Worm (Caenorhabditis elegans) whole organism, L3 larva: Measurements from ENCODE around the gene B0416.10.

Experiments
- R02D3.7 ChIP-seq: fragments of 150-350 bp; optimal IDR thresholded peaks from 2 replicates; lab custom pipeline; 2014; ENCODE audit warnings: missing biosample characterization, missing genetic modification characterization
- ZK546.5 ChIP-seq: sonication (generic microtip); optimal IDR thresholded peaks from 2 replicates; lab custom pipeline; 2017; ENCODE audit warnings: missing biosample characterization, missing genetic modification characterization
- aly-2 ChIP-seq: fragments of 150-350 bp; optimal IDR thresholded peaks from 2 replicates; lab custom pipeline; 2014; ENCODE audit warnings: missing biosample characterization, missing genetic modification characterization
- ama-1 ChIP-seq: fragments of 150-350 bp; optimal IDR thresholded peaks from 2 replicates; lab custom pipeline; 2018
- ceh-16 ChIP-seq: sonication (generic microtip); optimal IDR thresholded peaks from 2 replicates; lab custom pipeline; 2017; ENCODE audit warnings: missing biosample characterization, missing genetic modification characterization
- ceh-28 ChIP-seq: fragments of 150-350 bp; optimal IDR thresholded peaks from 2 replicates; lab custom pipeline; 2014; ENCODE audit warnings: missing biosample characterization, missing genetic modification reagents, missing genetic modification characterization
- ceh-82 ChIP-seq: fragments of 150-350 bp; optimal IDR thresholded peaks from 2 replicates; lab custom pipeline; 2014; ENCODE audit warnings: missing biosample characterization, missing genetic modification characterization
- daf-12 ChIP-seq: fragments of 150-350 bp; optimal IDR thresholded peaks from 2 replicates; lab custom pipeline; 2014; ENCODE audit warnings: missing biosample characterization, missing genetic modification reagents, missing genetic modification characterization
- egl-27 ChIP-seq: sonication (generic microtip); optimal IDR thresholded peaks from 4 replicates; lab custom pipeline; 2017; ENCODE audit warnings: missing biosample characterization, missing genetic modification reagents, missing genetic modification characterization
- egl-5 ChIP-seq: fragments of 150-350 bp; optimal IDR thresholded peaks from 2 replicates; lab custom pipeline; 2017; ENCODE audit warnings: missing biosample characterization, missing genetic modification reagents, missing genetic modification characterization, inconsistent platforms
- elt-1 ChIP-seq: fragments of 150-350 bp; optimal IDR thresholded peaks from 2 replicates; lab custom pipeline; 2014; ENCODE audit warnings: missing biosample characterization, missing genetic modification characterization
- elt-2 ChIP-seq: sonication (generic microtip); optimal IDR thresholded peaks from 2 replicates; lab custom pipeline; 2016; ENCODE audit warnings: missing genetic modification reagents, mild to moderate bottlenecking, missing genetic modification characterization, missing compliant biosample characterization
- elt-3 ChIP-seq, 3 experiments: fragments of 150-350 bp in 1 of 3; sonication (generic microtip) in 2 of 3; optimal IDR thresholded peaks; 2 replicates in 2 of 3; 4 replicates in 1 of 3; lab custom pipeline; 2014 to 2017; ENCODE audit warnings: missing biosample characterization in 3 of 3, missing genetic modification characterization in 3 of 3
- eor-1 ChIP-seq, 2 experiments: fragments of 150-350 bp; optimal IDR thresholded peaks; 2 replicates each; lab custom pipeline; 2014 to 2018; ENCODE audit warnings: missing biosample characterization in 2 of 2, missing genetic modification characterization in 2 of 2
- fkh-10 ChIP-seq: sonication (generic microtip); optimal IDR thresholded peaks from 2 replicates; lab custom pipeline; 2017; ENCODE audit warnings: missing biosample characterization, missing genetic modification reagents, missing genetic modification characterization
- fkh-2 ChIP-seq: fragments of 150-350 bp; optimal IDR thresholded peaks from 2 replicates; lab custom pipeline; 2014; ENCODE audit warnings: missing biosample characterization, missing genetic modification reagents, missing genetic modification characterization
- fos-1 ChIP-seq: fragments of 150-350 bp; optimal IDR thresholded peaks from 2 replicates; lab custom pipeline; 2014; ENCODE audit warnings: missing biosample characterization, missing genetic modification characterization
- hmg-11 ChIP-seq: sonication (generic microtip); optimal IDR thresholded peaks from 2 replicates; lab custom pipeline; 2016; ENCODE audit warnings: missing genetic modification characterization, missing compliant biosample characterization
- jun-1 ChIP-seq: fragments of 150-350 bp; optimal IDR thresholded peaks from 2 replicates; lab custom pipeline; 2014; ENCODE audit warnings: missing biosample characterization, missing genetic modification reagents, missing genetic modification characterization
- lin-15B ChIP-seq: fragments of 150-350 bp; optimal IDR thresholded peaks from 2 replicates; lab custom pipeline; 2014; ENCODE audit warnings: missing biosample characterization, missing genetic modification characterization
- lsy-12 ChIP-seq: sonication (generic microtip); optimal IDR thresholded peaks from 2 replicates; lab custom pipeline; 2016; ENCODE audit warnings: mild to moderate bottlenecking, missing genetic modification characterization, missing compliant biosample characterization
- mml-1 ChIP-seq: fragments of 150-350 bp; sonication (generic microtip); optimal IDR thresholded peaks from 3 replicates; lab custom pipeline; 2014; ENCODE audit warnings: missing biosample characterization, missing genetic modification characterization
- nfya-1 ChIP-seq: sonication (generic microtip); optimal IDR thresholded peaks from 2 replicates; lab custom pipeline; 2017; ENCODE audit warnings: missing genetic modification characterization, mild to moderate bottlenecking, missing compliant biosample characterization, antibody characterized with exemption, moderate library complexity; ENCODE audit not compliant: insufficient read depth
- nhr-11 ChIP-seq: fragments of 150-350 bp; optimal IDR thresholded peaks from 2 replicates; lab custom pipeline; 2014; ENCODE audit warnings: missing biosample characterization, missing genetic modification characterization
- nhr-23 ChIP-seq: fragments of 150-350 bp; optimal IDR thresholded peaks from 2 replicates; lab custom pipeline; 2014; ENCODE audit warnings: missing biosample characterization, missing genetic modification reagents, missing genetic modification characterization
- nhr-25 ChIP-seq: sonication (generic microtip); optimal IDR thresholded peaks from 2 replicates; lab custom pipeline; 2017; ENCODE audit warnings: missing biosample characterization, missing genetic modification characterization
- nhr-28 ChIP-seq: fragments of 150-350 bp; optimal IDR thresholded peaks from 2 replicates; lab custom pipeline; 2014; ENCODE audit warnings: missing biosample characterization, missing genetic modification characterization
- nhr-43 ChIP-seq: sonication (generic microtip); optimal IDR thresholded peaks from 2 replicates; lab custom pipeline; 2016; ENCODE audit warnings: mild to moderate bottlenecking, missing genetic modification characterization, missing compliant biosample characterization; ENCODE audit not compliant: poor library complexity, severe bottlenecking
- nhr-67 ChIP-seq: fragments of 150-350 bp; optimal IDR thresholded peaks from 2 replicates; lab custom pipeline; 2014; ENCODE audit warnings: missing biosample characterization, missing genetic modification characterization
- nhr-77 ChIP-seq: fragments of 150-350 bp; optimal IDR thresholded peaks from 2 replicates; lab custom pipeline; 2014; ENCODE audit warnings: missing biosample characterization, missing genetic modification characterization
- pha-4 ChIP-seq: fragments of 150-350 bp; optimal IDR thresholded peaks from 2 replicates; lab custom pipeline; 2014; ENCODE audit warnings: missing biosample characterization, missing genetic modification reagents, missing genetic modification characterization
- pqm-1 ChIP-seq: fragments of 150-350 bp; optimal IDR thresholded peaks from 2 replicates; lab custom pipeline; 2017; ENCODE audit warnings: missing biosample characterization, missing genetic modification characterization, inconsistent platforms
- sea-2 ChIP-seq: fragments of 150-350 bp; sonication (generic microtip); optimal IDR thresholded peaks from 4 replicates; lab custom pipeline; 2014; ENCODE audit warnings: missing biosample characterization, missing genetic modification reagents, missing genetic modification characterization
- skn-1 ChIP-seq: fragments of 150-350 bp; optimal IDR thresholded peaks from 2 replicates; lab custom pipeline; 2014; ENCODE audit warnings: missing biosample characterization, missing genetic modification characterization
- snpc-4 ChIP-seq: fragments of 150-350 bp; optimal IDR thresholded peaks from 2 replicates; lab custom pipeline; 2014; ENCODE audit warnings: missing biosample characterization, missing genetic modification characterization
- tbx-2 ChIP-seq: sonication (generic microtip); optimal IDR thresholded peaks from 2 replicates; lab custom pipeline; 2016; ENCODE audit warnings: mild to moderate bottlenecking, missing genetic modification characterization, missing compliant biosample characterization
- unc-39 ChIP-seq: sonication (generic microtip); optimal IDR thresholded peaks from 4 replicates; lab custom pipeline; 2017; ENCODE audit warnings: missing biosample characterization, missing genetic modification characterization
- unc-62 ChIP-seq: fragments of 150-350 bp; sonication (generic microtip); optimal IDR thresholded peaks from 4 replicates; lab custom pipeline; 2014; ENCODE audit warnings: missing biosample characterization, missing genetic modification reagents, missing genetic modification characterization
- zag-1 ChIP-seq: fragments of 150-350 bp; optimal IDR thresholded peaks from 2 replicates; lab custom pipeline; 2014; ENCODE audit warnings: missing biosample characterization, missing genetic modification characterization
- ztf-11 ChIP-seq: fragments of 150-350 bp; optimal IDR thresholded peaks from 2 replicates; lab custom pipeline; 2014; ENCODE audit warnings: missing biosample characterization, missing genetic modification characterization
- ztf-4 ChIP-seq: fragments of 150-350 bp; optimal IDR thresholded peaks from 2 replicates; lab custom pipeline; 2014; ENCODE audit warnings: missing biosample characterization, missing genetic modification characterization

The B0416.10 gene

ce11 chrX:9231556-9231955 lies 42.9 kb downstream of the B0416.10 start:
- no peak for TF ChIP-seq daf-12 (tag; lab: Kevin White, UChicago)
- no peak for TF ChIP-seq lsy-12 (tag; lab: Kevin White, UChicago)
- TF ChIP-seq elt-2 (tag; lab: Kevin White, UChicago), result peak; percentile 23

- TF ChIP-seq nhr-11 (tag; lab: Kevin White, UChicago), result no peak
- TF ChIP-seq ceh-28 (tag; lab: Kevin White, UChicago), result no peak
- TF ChIP-seq jun-1 (tag; lab: Kevin White, UChicago), result no peak
- no peak for TF ChIP-seq egl-5 (tag; lab: Kevin White, UChicago)
- TF ChIP-seq ceh-16 (tag; lab: Kevin White, UChicago), result no peak
- no peak for TF ChIP-seq fos-1 (tag; lab: Kevin White, UChicago)
- no peak for TF ChIP-seq hmg-11 (tag; lab: Kevin White, UChicago)
- no peak for TF ChIP-seq nhr-43 (tag; lab: Kevin White, UChicago)
- no peak for TF ChIP-seq elt-2 (tag; lab: Kevin White, UChicago)
- no peak for TF ChIP-seq nfya-1 (tag; lab: Kevin White, UChicago)
- TF ChIP-seq pha-4, result no peak
- no peak for TF ChIP-seq eor-1 (tag; optimal IDR thresholded peaks at IDR 0.05; lab: Kevin White, UChicago)
- TF ChIP-seq ceh-82 (tag; lab: Kevin White, UChicago), result no peak
Measured at ce11 chrX:9230322-9230721, 44.2 kb downstream of the B0416.10 start.

ce11 chrX:9228441-9228840 lies 46.0 kb downstream of the B0416.10 start:
- peak in 1 of 3 experiments; percentile 21 for TF ChIP-seq elt-3 (tag; optimal IDR thresholded peaks at IDR 0.05; lab: Kevin White, UChicago)
- no peak for TF ChIP-seq fos-1 (tag; lab: Kevin White, UChicago)
- TF ChIP-seq ceh-28 (tag; lab: Kevin White, UChicago), result peak; percentile 27
- TF ChIP-seq ztf-4 (tag; lab: Kevin White, UChicago), result no peak
- peak; percentile 55 for TF ChIP-seq egl-5 (tag; lab: Kevin White, UChicago)
- no peak for TF ChIP-seq pqm-1 (tag; lab: Kevin White, UChicago)
- no peak for TF ChIP-seq ama-1 (lab: Kevin White, UChicago)
- TF ChIP-seq fkh-2 (tag; lab: Kevin White, UChicago), result no peak
- peak; percentile 75 for TF ChIP-seq nhr-23 (tag; lab: Kevin White, UChicago)
- peak; percentile 86 for TF ChIP-seq elt-1 (tag; lab: Kevin White, UChicago)
- TF ChIP-seq daf-12 (tag; lab: Kevin White, UChicago), result no peak
- no peak for TF ChIP-seq ztf-11 (tag; lab: Kevin White, UChicago)
- no peak for TF ChIP-seq nhr-67 (tag; lab: Kevin White, UChicago)
- TF ChIP-seq snpc-4 (tag; lab: Kevin White, UChicago), result no peak
- peak; percentile 44 for TF ChIP-seq nhr-25 (tag; lab: Kevin White, UChicago)
- no peak for TF ChIP-seq unc-39
- no peak for TF ChIP-seq nhr-28
- no peak for TF ChIP-seq eor-1 (tag; optimal IDR thresholded peaks at IDR 0.05; lab: Kevin White, UChicago)
- TF ChIP-seq nhr-77 (tag; lab: Kevin White, UChicago), result no peak
- no peak for TF ChIP-seq jun-1 (tag; lab: Kevin White, UChicago)

- TF ChIP-seq R02D3.7 (tag; lab: Kevin White, UChicago), result no peak
- TF ChIP-seq pha-4, result peak; percentile 11
- TF ChIP-seq nhr-43 (tag; lab: Kevin White, UChicago), result no peak
- TF ChIP-seq nhr-23 (tag; lab: Kevin White, UChicago), result peak; percentile 55
Measured at ce11 chrX:9226904-9227303, 47.6 kb downstream of the B0416.10 start.

- TF ChIP-seq elt-2 (tag; lab: Kevin White, UChicago) (peak; percentile 60), nhr-28 (no peak), pha-4 (peak; percentile 69), nhr-43 (tag; lab: Kevin White, UChicago) (peak; percentile 20), eor-1 (tag; optimal IDR thresholded peaks at IDR 0.05; lab: Kevin White, UChicago) (no peak), unc-62 (GFP tag; lab: Kevin White, UChicago) (no peak), aly-2 (no peak), ama-1 (lab: Kevin White, UChicago) (no peak), lin-15B (tag; lab: Kevin White, UChicago) (no peak), fkh-10 (no peak), sea-2 (GFP tag; lab: Kevin White, UChicago) (no peak), egl-5 (tag; lab: Kevin White, UChicago) (no peak), mml-1 (no peak), ceh-82 (tag; lab: Kevin White, UChicago) (no peak), tbx-2 (tag; lab: Kevin White, UChicago) (no peak), pqm-1 (tag; lab: Kevin White, UChicago) (peak; percentile 45), nhr-23 (tag; lab: Kevin White, UChicago) (peak; percentile 11), skn-1 (tag; lab: Kevin White, UChicago) (no peak), unc-39 (no peak), R02D3.7 (tag; lab: Kevin White, UChicago) (no peak), nhr-25 (tag; lab: Kevin White, UChicago) (peak; percentile 68), elt-1 (tag; lab: Kevin White, UChicago) (peak; percentile 1), egl-27 (tag; lab: Kevin White, UChicago) (peak; percentile 53), ceh-16 (tag; lab: Kevin White, UChicago) (no peak), fos-1 (tag; lab: Kevin White, UChicago) (no peak), zag-1 (tag; lab: Kevin White, UChicago) (no peak), ZK546.5 (tag; lab: Kevin White, UChicago) (no peak), fkh-2 (tag; lab: Kevin White, UChicago) (no peak), elt-3 (tag; optimal IDR thresholded peaks at IDR 0.05; lab: Kevin White, UChicago) (no peak), nfya-1 (tag; lab: Kevin White, UChicago) (no peak)
Measured at ce11 chrX:9225273-9225672, 49.2 kb downstream of the B0416.10 start.
